Fruit fly (Drosophila melanogaster) whole organism, wandering third instar larva: ENCODE data around the gene CG10274.
"Not testable (repeated sequence)": the region's sequence is repeated elsewhere in the genome, so short reads cannot be mapped to it uniquely, and the experiment has no call there.

Experiments used
- Abd-B ChIP-seq: fragments of >200 bp; optimal IDR thresholded peaks from 2 replicates; lab custom pipeline; 2017; ENCODE audit warnings: missing biosample characterization, missing genetic modification characterization
- CG32264 ChIP-seq: fragments of 200-800 bp; sonication (Bioruptor generic); optimal IDR thresholded peaks from 2 replicates; lab custom pipeline; 2016; ENCODE audit warnings: missing biosample characterization, missing genetic modification characterization
- CrebA ChIP-seq: fragments of 200-800 bp; sonication (Bioruptor generic); optimal IDR thresholded peaks from 2 replicates; lab custom pipeline; 2016; ENCODE audit warnings: missing biosample characterization, mild to moderate bottlenecking, missing genetic modification characterization, borderline replicate concordance
- Dfd ChIP-seq: fragments of >200 bp; optimal IDR thresholded peaks from 2 replicates; lab custom pipeline; 2017; ENCODE audit warnings: missing biosample characterization, missing genetic modification characterization
- Dif ChIP-seq: fragments of 200-275, 200-300 bp; sonication (Bioruptor generic); optimal IDR thresholded peaks from 2 replicates; lab custom pipeline; 2018; ENCODE audit warnings: missing biosample characterization, missing genetic modification characterization; ENCODE audit not compliant: partially characterized antibody
- GATAd ChIP-seq: sonication (Bioruptor generic); optimal IDR thresholded peaks from 2 replicates; lab custom pipeline; 2016; ENCODE audit warnings: missing biosample characterization, missing genetic modification characterization
- Hnf4 ChIP-seq: fragments of 200-800 bp; sonication (Bioruptor generic); optimal IDR thresholded peaks from 2 replicates; lab custom pipeline; 2016; ENCODE audit warnings: missing biosample characterization, mild to moderate bottlenecking, missing genetic modification characterization
- Hr78 ChIP-seq: fragments of >200 bp; optimal IDR thresholded peaks from 2 replicates; lab custom pipeline; 2017; ENCODE audit warnings: missing biosample characterization, missing genetic modification characterization
- Hr83 ChIP-seq: fragments of 200-300 bp; sonication (Bioruptor generic); optimal IDR thresholded peaks from 2 replicates; lab custom pipeline; 2016; ENCODE audit warnings: missing biosample characterization, mild to moderate bottlenecking, missing genetic modification characterization, moderate library complexity; ENCODE audit not compliant: poor library complexity, severe bottlenecking
- N ChIP-seq: fragments of >200 bp; optimal IDR thresholded peaks from 2 replicates; lab custom pipeline; 2018; ENCODE audit warnings: missing biosample characterization, missing external identifiers, missing genetic modification characterization
- OdsH ChIP-seq: fragments of 200-800 bp; sonication (Bioruptor generic); optimal IDR thresholded peaks from 2 replicates; lab custom pipeline; 2016; ENCODE audit warnings: missing biosample characterization, mild to moderate bottlenecking, missing genetic modification characterization
- Vsx2 ChIP-seq: fragments of 200-300, 225-300 bp; sonication (Bioruptor generic); optimal IDR thresholded peaks from 2 replicates; lab custom pipeline; 2018; ENCODE audit warnings: missing biosample characterization, missing genetic modification characterization; ENCODE audit not compliant: partially characterized antibody
- dl ChIP-seq, 2 experiments: fragments of 175-275, 200-275 bp in 1 of 2; fragments of 200-275 bp in 1 of 2; sonication (Bioruptor generic); optimal IDR thresholded peaks; lab custom pipeline; 2018; ENCODE audit warnings: mild to moderate bottlenecking in 2 of 2, missing biosample characterization in 2 of 2, missing genetic modification characterization in 2 of 2, moderate library complexity in 2 of 2; ENCODE audit not compliant: partially characterized antibody in 2 of 2, insufficient read depth in 1 of 2
- dmrt93B ChIP-seq: fragments of 200-800 bp; sonication (Bioruptor generic); optimal IDR thresholded peaks from 2 replicates; lab custom pipeline; 2018; ENCODE audit warnings: missing biosample characterization, mild to moderate bottlenecking, missing genetic modification characterization
- fru ChIP-seq: fragments of 200-800 bp; sonication (Bioruptor generic); optimal IDR thresholded peaks from 3 replicates; lab custom pipeline; 2016; ENCODE audit warnings: missing biosample characterization, mild to moderate bottlenecking, missing genetic modification characterization
- h ChIP-seq: fragments of 200-800 bp; sonication (Bioruptor generic); optimal IDR thresholded peaks from 3 replicates; lab custom pipeline; 2016; ENCODE audit warnings: missing biosample characterization, mild to moderate bottlenecking, missing genetic modification characterization
- jim ChIP-seq: fragments of 175-275, 200-325 bp; sonication (Bioruptor generic); optimal IDR thresholded peaks from 2 replicates; lab custom pipeline; 2016; ENCODE audit warnings: missing biosample characterization, mild to moderate bottlenecking, missing genetic modification characterization
- psq ChIP-seq: fragments of 200-800 bp; sonication (Bioruptor generic); optimal IDR thresholded peaks from 3 replicates; lab custom pipeline; 2017; ENCODE audit warnings: missing biosample characterization, mild to moderate bottlenecking, missing genetic modification characterization, moderate library complexity
- rgr ChIP-seq: fragments of 200-800 bp; sonication (Bioruptor generic); optimal IDR thresholded peaks from 3 replicates; lab custom pipeline; 2016; ENCODE audit warnings: missing biosample characterization, mild to moderate bottlenecking, missing genetic modification characterization
- sage ChIP-seq: fragments of 200-800 bp; sonication (Bioruptor generic); optimal IDR thresholded peaks from 2 replicates; lab custom pipeline; 2016; ENCODE audit warnings: missing biosample characterization, mild to moderate bottlenecking, missing genetic modification characterization
- sv ChIP-seq: fragments of 200-800 bp; sonication (Bioruptor generic); optimal IDR thresholded peaks from 3 replicates; lab custom pipeline; 2016; ENCODE audit warnings: missing biosample characterization, missing genetic modification characterization
- usp ChIP-seq: fragments of >200 bp; optimal IDR thresholded peaks from 2 replicates; lab custom pipeline; 2017; ENCODE audit warnings: missing biosample characterization, missing genetic modification characterization
- woc ChIP-seq: sonication (Bioruptor generic); optimal IDR thresholded peaks from 2 replicates; lab custom pipeline; 2016; ENCODE audit warnings: missing biosample characterization, mild to moderate bottlenecking, missing genetic modification characterization

Gene CG10274

DNA sequence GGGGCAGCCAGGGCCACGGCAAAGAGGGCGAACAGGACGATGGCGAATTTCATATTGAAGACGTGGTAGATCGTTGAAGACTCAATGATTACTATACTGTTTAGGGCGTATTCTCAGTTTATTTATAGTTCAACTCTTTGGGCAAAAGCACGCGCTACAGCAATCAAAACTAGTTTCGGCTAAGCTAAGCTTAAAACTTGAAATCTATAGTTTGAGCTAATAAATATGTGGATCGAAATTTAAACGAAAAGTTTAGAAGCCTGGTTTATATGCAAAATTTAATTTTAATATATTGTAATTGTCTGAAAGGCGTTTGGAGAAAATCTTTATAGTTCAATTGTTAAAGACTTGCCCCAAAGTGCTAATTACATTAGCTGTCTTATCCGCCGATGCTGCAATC is 33.7 kb downstream of the CG10274 start, which contains the start of gene Cpr65Ax1:
Gene Cpr65Ax1 (minus strand): TSS at position 101 of the 400 bp plus-strand sequence.
- not testable (repeated sequence) for TF ChIP-seq Hnf4, fru, Hr78 (GFP tag; lab: Kevin White, UChicago)
- TF ChIP-seq, all 38 proteins: peak for 0; not testable (repeated sequence) for 38

DNA sequence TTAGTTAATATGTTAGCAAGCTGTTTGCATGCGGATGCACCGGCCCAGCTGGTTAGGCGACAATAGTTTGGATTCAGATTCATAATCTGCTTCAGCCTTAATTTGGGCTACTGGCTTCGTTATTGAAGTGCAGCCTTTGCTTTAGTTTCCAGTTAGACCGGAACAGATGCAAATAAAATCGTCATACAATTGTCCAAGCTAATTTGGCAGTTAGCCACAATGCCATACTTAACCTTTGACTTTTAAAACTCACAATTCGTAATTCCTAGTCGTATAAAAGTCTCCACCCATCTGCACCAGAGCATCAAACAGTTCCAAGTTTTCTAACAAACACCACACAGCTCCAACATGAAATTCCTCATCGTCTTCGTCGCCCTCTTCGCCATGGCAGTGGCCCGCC is 35.3 kb downstream of the CG10274 start, which contains the start of gene Lcp65Ab2:
Gene Lcp65Ab2 (plus strand): TSS at position 301 of the 400 bp plus-strand sequence.
- TF ChIP-seq sv (GFP tag; lab: Kevin White, UChicago); CrebA; Abd-B (GFP tag; lab: Kevin White, UChicago): not testable (repeated sequence)
- TF ChIP-seq, all 38 proteins: peak for 0; not testable (repeated sequence) for 38

DNA sequence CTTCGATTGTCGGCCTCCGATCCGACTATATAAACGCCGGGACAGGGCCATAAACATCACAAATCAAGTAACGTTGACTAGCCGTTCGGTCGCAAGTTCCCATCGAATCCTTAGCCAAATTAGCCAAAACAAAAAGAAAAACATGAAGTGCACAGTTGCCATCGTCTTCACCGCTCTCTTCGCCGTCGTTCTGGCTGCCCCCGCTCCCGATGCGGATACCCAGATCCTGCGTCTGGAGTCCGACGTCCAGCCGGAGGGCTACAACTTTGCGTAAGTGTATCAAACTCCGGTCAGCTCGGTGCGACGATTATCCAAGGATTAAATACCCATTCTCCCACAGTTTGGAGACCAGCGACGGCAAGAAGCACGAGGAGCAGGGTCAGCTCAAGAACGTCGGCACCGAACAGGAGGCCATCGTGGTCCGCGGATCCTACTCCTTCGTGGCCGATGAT is 36.8 kb downstream of the CG10274 start, which contains the start of gene Lcp65Ac:
Gene Lcp65Ac (plus strand): TSS at position 51 of the 452 bp plus-strand sequence.
- TF ChIP-seq h (no peak), jim (GFP tag; lab: Kevin White, UChicago) (no peak), woc (no peak), dl (GFP tag; optimal IDR thresholded peaks at IDR 0.05; lab: Kevin White, UChicago; ENCODE audit: insufficient read depth in 1 of 2, partially characterized antibody in 2 of 2) (no peak), Vsx2 (GFP tag; lab: Kevin White, UChicago) (no peak), dmrt93B (no peak), sage (GFP tag; lab: Kevin White, UChicago) (no peak), psq (no peak), OdsH (GFP tag; lab: Kevin White, UChicago) (no peak)

DNA sequence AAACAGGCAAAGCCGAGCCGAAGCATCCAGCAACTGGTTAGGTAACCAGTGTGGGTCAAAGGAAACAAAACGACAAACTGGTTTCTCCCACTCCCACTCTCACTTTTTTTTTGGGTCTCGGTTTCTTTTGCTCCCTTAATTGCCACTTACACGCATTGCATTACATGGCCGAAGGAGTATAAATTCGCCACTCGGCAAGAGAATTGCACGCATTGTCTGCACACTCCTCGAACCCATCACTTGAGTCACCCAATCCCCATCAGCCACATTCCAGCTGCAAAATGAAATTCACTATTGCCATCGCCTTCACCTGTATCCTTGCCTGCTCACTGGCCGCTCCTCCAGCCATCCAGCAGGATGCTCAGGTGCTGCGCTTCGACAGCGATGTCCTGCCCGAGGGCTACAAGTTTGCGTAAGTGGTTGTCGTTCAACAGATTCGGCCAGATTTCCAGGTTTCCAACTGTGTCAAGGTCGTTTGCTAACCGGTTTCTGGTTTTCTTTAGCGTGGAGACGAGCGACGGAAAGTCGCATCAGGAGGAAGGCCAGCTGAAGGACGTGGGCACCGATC is 38.4 kb downstream of the CG10274 start, which contains the start of gene Lcp65Ad:
Gene Lcp65Ad (plus strand): TSS at position 208 of the 568 bp plus-strand sequence.
- TF ChIP-seq fru (GFP tag; lab: Kevin White, UChicago) (no peak), GATAd (GFP tag; lab: Kevin White, UChicago) (no peak), Hr83 (GFP tag; lab: Kevin White, UChicago) (no peak), sv (GFP tag; lab: Kevin White, UChicago) (no peak), N (GFP tag; lab: Kevin White, UChicago) (no peak)

DNA sequence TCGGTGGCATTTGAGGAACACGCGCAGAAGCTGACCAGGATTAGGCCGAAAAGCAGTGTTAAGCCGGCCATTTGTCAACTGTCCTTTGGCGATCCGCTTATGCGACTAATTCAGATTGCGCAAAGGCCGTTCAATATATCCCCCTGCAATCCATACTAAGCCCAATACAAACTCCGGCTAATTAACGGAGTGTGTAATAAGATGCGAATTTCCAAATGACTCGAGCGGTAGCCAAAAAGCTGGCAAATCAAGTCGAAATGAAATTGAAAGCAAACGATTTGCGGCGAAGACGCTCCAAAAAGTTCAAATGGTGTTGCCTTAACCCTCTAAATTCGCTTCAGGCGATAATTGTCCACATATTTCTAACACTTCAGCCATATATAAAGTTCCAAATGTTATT is 39.3 kb downstream of the CG10274 start, which contains the start of gene Cpr65Aw:
Gene Cpr65Aw (minus strand): TSS at position 101 of the 400 bp plus-strand sequence.
- TF ChIP-seq Hr83 (GFP tag; lab: Kevin White, UChicago) (no peak), Vsx2 (GFP tag; lab: Kevin White, UChicago) (no peak), dl (GFP tag; optimal IDR thresholded peaks at IDR 0.05; lab: Kevin White, UChicago; ENCODE audit: insufficient read depth in 1 of 2, partially characterized antibody in 2 of 2) (no peak), fru (GFP tag; lab: Kevin White, UChicago) (no peak), rgr (GFP tag; lab: Kevin White, UChicago) (no peak)
- TF ChIP-seq, all 38 proteins: peak for 0

DNA sequence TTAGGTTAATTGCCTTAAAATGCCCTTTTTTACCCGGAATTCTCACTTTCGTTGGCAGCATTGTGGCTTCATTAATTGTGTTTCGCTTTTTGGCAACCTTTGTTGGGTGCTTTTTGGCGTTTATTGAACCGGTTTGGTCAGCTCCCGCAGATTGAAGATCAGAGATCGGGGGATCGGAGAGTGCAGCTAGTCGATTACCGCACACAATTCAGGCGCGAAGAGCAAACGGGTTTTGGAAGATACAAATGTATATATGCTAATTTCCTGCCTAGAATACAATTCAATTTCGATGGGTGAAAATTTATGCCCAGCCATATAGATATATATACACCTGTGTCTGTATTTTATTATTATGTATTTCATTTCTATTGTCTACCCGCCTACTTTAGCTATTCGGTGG is 40.1 kb downstream of the CG10274 start:
- TF ChIP-seq N (GFP tag; lab: Kevin White, UChicago) (no peak), CG32264 (GFP tag; lab: Kevin White, UChicago) (no peak), Vsx2 (GFP tag; lab: Kevin White, UChicago) (peak; percentile 63), Dif (peak; percentile 15), woc (no peak), sage (GFP tag; lab: Kevin White, UChicago) (no peak), usp (no peak), Dfd (GFP tag; lab: Kevin White, UChicago) (no peak), psq (no peak)
